Worm (Caenorhabditis elegans): ENCODE results near the gene C34F11.1.

C34F11.1 gene

ce11 chrII:5246791-5247361 lies 34.1 kb downstream of the C34F11.1 start, which contains the start of gene ptr-6:
Gene ptr-6, minus strand, starts transcription at chrII:5246837.
- no peak for TF ChIP-seq zim-3 (tag; optimal IDR thresholded peaks at IDR 0.05)
- TF ChIP-seq F39B2.1 (GFP tag; IDR thresholded peaks at IDR 0.05), result no peak
- no peak for TF ChIP-seq attf-6 (GFP tag; IDR thresholded peaks at IDR 0.05)
- no peak for TF ChIP-seq T07F8.4 (tag; optimal IDR thresholded peaks at IDR 0.05)
- TF ChIP-seq tbp1 (GFP tag; optimal IDR thresholded peaks at IDR 0.05), result no peak
- TF ChIP-seq ztf-6 (GFP tag; IDR thresholded peaks at IDR 0.05), result no peak
- TF ChIP-seq nhr-90 (tag; optimal IDR thresholded peaks at IDR 0.05), result no peak
- no peak for TF ChIP-seq B0261.1 (tag; optimal IDR thresholded peaks at IDR 0.05)
- no peak for TF ChIP-seq xnd-1 (tag; optimal IDR thresholded peaks at IDR 0.05)
- no peak for TF ChIP-seq hmg-1.2 (GFP tag; IDR thresholded peaks at IDR 0.05)
- TF ChIP-seq hrde-1 (tag; optimal IDR thresholded peaks at IDR 0.05; ENCODE audit: borderline replicate concordance), result no peak
- no peak for TF ChIP-seq ceh-91 (GFP tag; IDR thresholded peaks at IDR 0.05)
- no peak for TF ChIP-seq F57C9.4 (tag; optimal IDR thresholded peaks at IDR 0.05)
- no peak for TF ChIP-seq unc-62 (GFP tag; optimal IDR thresholded peaks at IDR 0.05)

- TF ChIP-seq him-1 (tag; optimal IDR thresholded peaks at IDR 0.05) (no peak), F55B11.4 (tag; optimal IDR thresholded peaks at IDR 0.05; ENCODE audit: borderline replicate concordance, insufficient read depth) (no peak), ztf-6 (GFP tag; IDR thresholded peaks at IDR 0.05) (no peak), madf-3 (GFP tag; IDR thresholded peaks at IDR 0.05) (no peak), let-526 (GFP tag; IDR thresholded peaks at IDR 0.05) (no peak), ztf-22 (GFP tag; optimal IDR thresholded peaks at IDR 0.05) (no peak), dpff-1 (tag; optimal IDR thresholded peaks at IDR 0.05) (no peak), akir-1 (GFP tag; optimal IDR thresholded peaks at IDR 0.05) (no peak), snpc-1.3 (tag; optimal IDR thresholded peaks at IDR 0.05; ENCODE audit: insufficient read depth) (no peak), rcor-1 (GFP tag; IDR thresholded peaks at IDR 0.05) (no peak), Y53G8AR.9 (GFP tag; conservative IDR thresholded peaks at IDR 0.05) (no peak), cebp-1 (GFP tag; IDR thresholded peaks at IDR 0.05) (no peak), cebp-1 (tag; optimal IDR thresholded peaks at IDR 0.05) (no peak), tbp1 (GFP tag; optimal IDR thresholded peaks at IDR 0.05) (no peak)
These were observed 42.7 kb downstream of the C34F11.1 start, which contains the start of gene frpr-4 for ce11 chrII:5255435-5255834. Gene frpr-4, minus strand, starts transcription at chrII:5255535.

Data from whole organism, young adult.